Fruit fly (Drosophila melanogaster): ENCODE results near the gene ND-51.

ND-51 gene

DNA sequence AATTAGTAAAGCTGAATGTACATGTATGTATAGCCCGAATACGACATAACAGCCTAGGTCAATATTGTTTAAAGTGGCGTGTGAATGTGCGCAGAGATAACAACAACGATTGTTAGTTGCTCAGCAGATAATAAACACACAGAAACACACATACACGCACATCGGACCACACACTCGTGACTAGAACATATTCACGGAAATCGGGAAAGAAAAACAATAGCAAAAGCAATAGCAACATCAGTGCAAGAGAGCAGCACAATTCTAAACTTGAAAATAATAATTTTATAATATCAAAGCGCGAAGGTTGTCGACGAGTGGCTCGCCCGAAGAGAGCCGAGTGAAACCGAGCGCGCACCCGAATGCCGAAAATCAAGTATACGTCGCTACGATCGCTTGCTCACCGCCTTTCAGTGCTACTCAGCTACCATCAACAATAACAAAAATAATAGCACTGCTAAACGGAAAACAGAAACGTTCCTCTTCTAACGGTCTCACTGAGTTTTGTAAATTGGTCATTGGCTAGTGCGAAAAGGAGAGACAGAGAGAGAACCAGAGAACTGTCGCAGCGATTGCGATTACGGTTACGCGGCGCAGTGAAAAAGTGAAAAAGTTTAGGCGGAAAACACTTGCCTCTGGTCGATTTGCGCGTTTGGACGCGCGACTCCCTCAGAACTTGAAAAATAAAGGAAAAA lies 20.5 kb upstream of the ND-51 start (continued):
- TF ChIP-seq CG11695 (GFP tag; IDR thresholded peaks at IDR 0.05) (no peak), Atf3 (GFP tag; optimal IDR thresholded peaks at IDR 0.05) (no peak), GATAe (GFP tag; conservative IDR thresholded peaks at IDR 0.05) (no peak; the same call in 1 of the 2 replicates), CkIIα-i1 (GFP tag; IDR thresholded peaks at IDR 0.05) (no peak), CG9797 (GFP tag; optimal IDR thresholded peaks at IDR 0.05) (no peak), disco-r (GFP tag; optimal IDR thresholded peaks at IDR 0.05) (no peak), tin (GFP tag; optimal IDR thresholded peaks at IDR 0.05) (no peak), CG18262 (tag; optimal IDR thresholded peaks at IDR 0.05) (no peak), chinmo (GFP tag; IDR thresholded peaks at IDR 0.05; ENCODE audit: partially characterized antibody) (peak; percentile 96; the same call in 3 of the 4 replicates), crol (GFP tag; IDR thresholded peaks at IDR 0.05) (no peak), B-H1 (GFP tag; IDR thresholded peaks at IDR 0.05) (no peak), ttk (GFP tag; IDR thresholded peaks at IDR 0.05) (no peak), CG3281 (GFP tag; optimal IDR thresholded peaks at IDR 0.05) (peak; percentile 32), Poxn (GFP tag; IDR thresholded peaks at IDR 0.05) (no peak), jing (GFP tag; optimal IDR thresholded peaks at IDR 0.05) (no peak), CG17328 (GFP tag; IDR thresholded peaks at IDR 0.05) (no peak), Meics (GFP tag; optimal IDR thresholded peaks at IDR 0.05) (peak; percentile 46), luna (GFP tag; optimal IDR thresholded peaks at IDR 0.05) (no peak), otp (GFP tag; IDR thresholded peaks at IDR 0.05) (no peak), Mrtf (GFP tag; IDR thresholded peaks at IDR 0.05) (no peak), CG3065 (GFP tag; optimal IDR thresholded peaks at IDR 0.05) (no peak), CG2129 (GFP tag; IDR thresholded peaks at IDR 0.05; ENCODE audit: partially characterized antibody) (no peak), ro (GFP tag; IDR thresholded peaks at IDR 0.05) (no peak), pb (GFP tag; optimal IDR thresholded peaks at IDR 0.05) (no peak), CG10274 (GFP tag; optimal IDR thresholded peaks at IDR 0.05) (no peak), tio (GFP tag; optimal IDR thresholded peaks at IDR 0.05) (no peak), Myb (GFP tag; optimal IDR thresholded peaks at IDR 0.05) (no peak), CG7372 (GFP tag; IDR thresholded peaks at IDR 0.05) (0 out of 2 replicates have a peak, but pooled peaks have one; percentile 51), CG12299 (tag; optimal IDR thresholded peaks at IDR 0.05) (no peak), ase (GFP tag; IDR thresholded peaks at IDR 0.05) (no peak), HLH54F (GFP tag; optimal IDR thresholded peaks at IDR 0.05) (no peak), vvl (GFP tag; IDR thresholded peaks at IDR 0.05) (no peak), crp (GFP tag; optimal IDR thresholded peaks at IDR 0.05) (no peak), YL-1 (GFP tag; optimal IDR thresholded peaks at IDR 0.05) (no peak), Fer3 (tag; optimal IDR thresholded peaks at IDR 0.05) (peak; percentile 45), Camta (GFP tag; optimal IDR thresholded peaks at IDR 0.05) (no peak), CG31388 (GFP tag; optimal IDR thresholded peaks at IDR 0.05) (no peak), pita (GFP tag; optimal IDR thresholded peaks at IDR 0.05) (no peak), Nf-YA (GFP tag; IDR thresholded peaks at IDR 0.05) (no peak), CG13775 (GFP tag; optimal IDR thresholded peaks at IDR 0.05) (no peak), sens (GFP tag) (peak; percentile 83), CG14965 (GFP tag; optimal IDR thresholded peaks at IDR 0.05; ENCODE audit: borderline replicate concordance) (no peak), CG30403 (GFP tag; optimal IDR thresholded peaks at IDR 0.05) (no peak), CG6765 (GFP tag; optimal IDR thresholded peaks at IDR 0.05) (peak; percentile 5), sr (GFP tag; IDR thresholded peaks at IDR 0.05) (no peak), ci (GFP tag; IDR thresholded peaks at IDR 0.05) (peak; percentile 31; the same call in 1 of the 3 replicates), NFAT (GFP tag; IDR thresholded peaks at IDR 0.05) (peak; percentile 14; the same call in 1 of the 2 replicates), insv (GFP tag; optimal IDR thresholded peaks at IDR 0.05) (no peak), CG8944 (GFP tag; optimal IDR thresholded peaks at IDR 0.05) (no peak), dpn (GFP tag; optimal IDR thresholded peaks at IDR 0.05) (no peak), so (GFP tag; IDR thresholded peaks at IDR 0.05) (no peak), CG32772 (GFP tag; IDR thresholded peaks at IDR 0.05) (no peak)
